Worm (Caenorhabditis elegans) whole organism, early embryonic: Measurements from ENCODE around the gene F29B9.5.

Source experiments
- B0310.2 ChIP-seq: sonication (generic microtip); optimal IDR thresholded peaks from 2 replicates; lab custom pipeline; 2016; ENCODE audit warnings: mild to moderate bottlenecking, missing genetic modification characterization, missing compliant biosample characterization
- F13C5.2 ChIP-seq: sonication (generic microtip); optimal IDR thresholded peaks from 2 replicates; lab custom pipeline; 2017; ENCODE audit warnings: mild to moderate bottlenecking, missing genetic modification characterization, inconsistent platforms, missing compliant biosample characterization
- aly-1 ChIP-seq: sonication (generic microtip); optimal IDR thresholded peaks from 2 replicates; lab custom pipeline; 2016; ENCODE audit warnings: missing genetic modification characterization, missing compliant biosample characterization
- ama-1 ChIP-seq: fragments of 150-350 bp; optimal IDR thresholded peaks from 2 replicates; lab custom pipeline; 2014
- ceh-13 ChIP-seq: fragments of 200-800 bp; sonication (Bioruptor generic); optimal IDR thresholded peaks from 2 replicates; lab custom pipeline; 2018; ENCODE audit warnings: mild to moderate bottlenecking, missing genetic modification characterization, missing compliant biosample characterization
- ceh-36 ChIP-seq: sonication (generic microtip); optimal IDR thresholded peaks from 2 replicates; lab custom pipeline; 2016; ENCODE audit warnings: missing genetic modification characterization, inconsistent platforms, missing compliant biosample characterization
- ets-7 ChIP-seq: sonication (generic microtip); optimal IDR thresholded peaks from 2 replicates; lab custom pipeline; 2016; ENCODE audit warnings: missing genotype, missing genetic modification characterization, missing compliant biosample characterization
- flt-1 ChIP-seq: fragments of 200-800 bp; sonication (Bioruptor generic); IDR thresholded peaks from 2 replicates; pipeline ENCODE4 v1.3.6; 2022; ENCODE audit warnings: missing genetic modification characterization, missing compliant biosample characterization
- hmbx-1 ChIP-seq: sonication (generic microtip); optimal IDR thresholded peaks from 2 replicates; lab custom pipeline; 2016; ENCODE audit warnings: mild to moderate bottlenecking, missing genetic modification characterization, missing compliant biosample characterization
- hmg-4 ChIP-seq: fragments of 200-800 bp; sonication (Bioruptor generic); optimal IDR thresholded peaks from 2 replicates; lab custom pipeline; 2018; ENCODE audit warnings: mild to moderate bottlenecking, missing genetic modification characterization, missing compliant biosample characterization
- hnd-1 ChIP-seq: sonication (generic microtip); optimal IDR thresholded peaks from 2 replicates; lab custom pipeline; 2016; ENCODE audit warnings: missing genetic modification characterization, missing compliant biosample characterization
- pes-1 ChIP-seq: fragments of 200-800 bp; sonication (Bioruptor generic); IDR thresholded peaks from 2 replicates; pipeline ENCODE4 v1.3.6; 2022; ENCODE audit warnings: missing genetic modification reagents, missing genetic modification characterization, missing compliant biosample characterization
- scrt-1 ChIP-seq: fragments of 200-800 bp; sonication (Bioruptor generic); IDR thresholded peaks from 2 replicates; pipeline ENCODE4 v1.3.6; 2022; ENCODE audit warnings: missing genetic modification characterization, missing compliant biosample characterization
- sea-1 ChIP-seq: fragments of 200-800 bp; sonication (Bioruptor generic); conservative IDR thresholded peaks from 2 replicates; pipeline ENCODE4 v1.3.6; 2022; ENCODE audit warnings: missing genetic modification characterization, missing compliant biosample characterization
- tbx-11 ChIP-seq: fragments of 200-800 bp; sonication (Bioruptor generic); IDR thresholded peaks from 2 replicates; pipeline ENCODE4 v1.3.6; 2022; ENCODE audit warnings: missing genetic modification characterization, missing compliant biosample characterization
- tbx-37 ChIP-seq: fragments of 200-800 bp; sonication (Bioruptor generic); conservative IDR thresholded peaks from 2 replicates; pipeline ENCODE4 v1.3.6; 2022; ENCODE audit warnings: missing genetic modification reagents, missing genetic modification characterization, missing compliant biosample characterization
- tra-4 ChIP-seq: sonication (generic microtip); optimal IDR thresholded peaks from 2 replicates; lab custom pipeline; 2017; ENCODE audit warnings: missing genetic modification characterization, missing compliant biosample characterization

F29B9.5 gene

ce11 chrIV:4649460-4649859 is 2.8 kb upstream of the F29B9.5 start, which contains the start of gene F29B9.7:
TSS of gene F29B9.7 (plus strand) at chrIV:4649760.
- TF ChIP-seq scrt-1 (GFP tag; lab: Robert Waterston, UW) (no peak), hnd-1 (tag; lab: Kevin White, UChicago) (no peak), hmbx-1 (tag; lab: Kevin White, UChicago) (no peak), ceh-13 (GFP tag; lab: Kevin White, UChicago) (no peak), ets-7 (tag; lab: Kevin White, UChicago) (no peak), ceh-36 (tag; lab: Kevin White, UChicago) (no peak), tbx-11 (GFP tag; lab: Robert Waterston, UW) (no peak), F13C5.2 (no peak), ama-1 (lab: Kevin White, UChicago) (no peak)

ce11 chrIV:4650624-4651094 is 1.6 kb upstream of the F29B9.5 start, which contains the start of gene ubc-9:
TSS of gene ubc-9 (plus strand) at chrIV:4651044.
- peak; percentile 53 for TF ChIP-seq F13C5.2
- no peak for TF ChIP-seq tra-4 (tag; lab: Kevin White, UChicago)
- TF ChIP-seq sea-1 (GFP tag; lab: Robert Waterston, UW) = 0 out of 2 replicates have a peak, but pooled peaks have one; percentile 58
- no peak for TF ChIP-seq hmbx-1 (tag; lab: Kevin White, UChicago)
- TF ChIP-seq ama-1 (lab: Kevin White, UChicago) = no peak
- no peak for TF ChIP-seq ceh-13 (GFP tag; lab: Kevin White, UChicago)
- TF ChIP-seq flt-1 (GFP tag; lab: Robert Waterston, UW) = no peak
- peak; percentile 6 for TF ChIP-seq ceh-36 (tag; lab: Kevin White, UChicago)
- no peak for TF ChIP-seq aly-1 (tag; lab: Kevin White, UChicago)
- TF ChIP-seq pes-1 = peak; percentile 65; the same call in 1 of the 2 replicates
- TF ChIP-seq tbx-37 = no peak
- TF ChIP-seq hnd-1 (tag; lab: Kevin White, UChicago) = no peak
- TF ChIP-seq hmg-4 (GFP tag; lab: Kevin White, UChicago) = no peak

ce11 chrIV:4652962-4653361 is 747 bp downstream of the F29B9.5 start, which contains the start of gene psr-1:
TSS of gene psr-1 (plus strand) at chrIV:4653262.
- TF ChIP-seq ama-1 (lab: Kevin White, UChicago) = no peak
- TF ChIP-seq tbx-11 (GFP tag; lab: Robert Waterston, UW) = no peak
- no peak for TF ChIP-seq sea-1 (GFP tag; lab: Robert Waterston, UW)
- no peak for TF ChIP-seq aly-1 (tag; lab: Kevin White, UChicago)
- TF ChIP-seq ceh-36 (tag; lab: Kevin White, UChicago) = no peak
- TF ChIP-seq B0310.2 (tag; lab: Kevin White, UChicago) = no peak
- TF ChIP-seq F13C5.2 = no peak
- TF ChIP-seq hmbx-1 (tag; lab: Kevin White, UChicago) = no peak
- no peak for TF ChIP-seq hmg-4 (GFP tag; lab: Kevin White, UChicago)
- TF ChIP-seq tbx-37 = no peak
- TF ChIP-seq ets-7 (tag; lab: Kevin White, UChicago) = no peak
- TF ChIP-seq scrt-1 (GFP tag; lab: Robert Waterston, UW) = no peak
- TF ChIP-seq ceh-13 (GFP tag; lab: Kevin White, UChicago) = no peak
- no peak for TF ChIP-seq tra-4 (tag; lab: Kevin White, UChicago)
- TF ChIP-seq flt-1 (GFP tag; lab: Robert Waterston, UW) = no peak
- no peak for TF ChIP-seq pes-1

- no peak for TF ChIP-seq tbx-37
- TF ChIP-seq ceh-36 (tag; lab: Kevin White, UChicago) = no peak
- TF ChIP-seq aly-1 (tag; lab: Kevin White, UChicago) = no peak
- TF ChIP-seq pes-1 = no peak
- TF ChIP-seq ceh-13 (GFP tag; lab: Kevin White, UChicago) = no peak
- no peak for TF ChIP-seq ama-1 (lab: Kevin White, UChicago)
These were observed 1.5 kb downstream of the F29B9.5 start for ce11 chrIV:4653708-4654107.

ce11 chrIV:4655979-4656378 is 3.8 kb downstream of the F29B9.5 start:
- TF ChIP-seq ama-1 (lab: Kevin White, UChicago) (no peak), flt-1 (GFP tag; lab: Robert Waterston, UW) (no peak), pes-1 (no peak), tbx-37 (no peak), hmbx-1 (tag; lab: Kevin White, UChicago) (no peak), aly-1 (tag; lab: Kevin White, UChicago) (no peak), hmg-4 (GFP tag; lab: Kevin White, UChicago) (no peak), sea-1 (GFP tag; lab: Robert Waterston, UW) (no peak), ceh-13 (GFP tag; lab: Kevin White, UChicago) (no peak), tbx-11 (GFP tag; lab: Robert Waterston, UW) (no peak), tra-4 (tag; lab: Kevin White, UChicago) (no peak), ets-7 (tag; lab: Kevin White, UChicago) (no peak), F13C5.2 (no peak), scrt-1 (GFP tag; lab: Robert Waterston, UW) (no peak), B0310.2 (tag; lab: Kevin White, UChicago) (no peak), ceh-36 (tag; lab: Kevin White, UChicago) (no peak), hnd-1 (tag; lab: Kevin White, UChicago) (no peak)

- no peak for TF ChIP-seq hmg-4 (GFP tag; lab: Kevin White, UChicago)
- no peak for TF ChIP-seq hnd-1 (tag; lab: Kevin White, UChicago)
These were observed 4.2 kb downstream of the F29B9.5 start for ce11 chrIV:4656380-4656779.

ce11 chrIV:4657874-4658273 is 5.7 kb downstream of the F29B9.5 start, which contains the start of gene col-111:
TSS of gene col-111 (minus strand) at chrIV:4657974.
- TF ChIP-seq F13C5.2 = no peak
- no peak for TF ChIP-seq hmg-4 (GFP tag; lab: Kevin White, UChicago)
- no peak for TF ChIP-seq ceh-36 (tag; lab: Kevin White, UChicago)
- TF ChIP-seq hnd-1 (tag; lab: Kevin White, UChicago) = no peak
- TF ChIP-seq tbx-37 = no peak
- TF ChIP-seq flt-1 (GFP tag; lab: Robert Waterston, UW) = no peak
